Worm (Caenorhabditis elegans) whole organism, young adult: Measurements from ENCODE around the gene sph-1.
A peak's percentile ranks its signal among the peaks of the same experiment; 100 is the strongest.

Source experiments
- C17E4.6 ChIP-seq: fragments of 200-800 bp; sonication (Bioruptor generic); IDR thresholded peaks from 2 replicates; pipeline ENCODE4 v1.3.6; 2022; ENCODE audit warnings: missing genetic modification reagents, missing genetic modification characterization, missing compliant biosample characterization
- F10E7.11 ChIP-seq: sonication (generic microtip); optimal IDR thresholded peaks from 2 replicates; lab custom pipeline; 2017; ENCODE audit warnings: mild to moderate bottlenecking, missing genetic modification characterization, moderate library complexity, missing compliant biosample characterization
- F57A8.1 ChIP-seq: fragments of 200-800 bp; sonication (Bioruptor generic); optimal IDR thresholded peaks from 2 replicates; lab custom pipeline; 2018; ENCODE audit warnings: mild to moderate bottlenecking, missing genetic modification characterization, moderate library complexity, missing compliant biosample characterization
- T26A5.8 ChIP-seq: sonication (generic microtip); optimal IDR thresholded peaks from 2 replicates; lab custom pipeline; 2016; ENCODE audit warnings: missing genetic modification characterization, missing compliant biosample characterization
- Y53G8AR.9 ChIP-seq: fragments of 200-800 bp; sonication (Bioruptor generic); conservative IDR thresholded peaks from 2 replicates; pipeline ENCODE4 v1.3.6; 2022; ENCODE audit warnings: missing genetic modification reagents, missing genetic modification characterization, missing compliant biosample characterization
- Y56A3A.18 ChIP-seq: fragments of 200-800 bp; sonication (Bioruptor generic); IDR thresholded peaks from 2 replicates; pipeline ENCODE4 v1.3.6; 2022; ENCODE audit warnings: missing genetic modification reagents, missing genetic modification characterization, missing compliant biosample characterization
- Y79H2A.3 ChIP-seq: fragments of 200-800 bp; sonication (Bioruptor generic); conservative IDR thresholded peaks from 2 replicates; pipeline ENCODE4 v1.3.6; 2022; ENCODE audit warnings: missing genetic modification reagents, missing genetic modification characterization, missing compliant biosample characterization
- atf-7 ChIP-seq: sonication (generic microtip); optimal IDR thresholded peaks from 2 replicates; lab custom pipeline; 2017; ENCODE audit warnings: mild to moderate bottlenecking, missing genetic modification characterization, missing compliant biosample characterization
- athp-1 ChIP-seq: sonication (generic microtip); optimal IDR thresholded peaks from 2 replicates; lab custom pipeline; 2017; ENCODE audit warnings: mild to moderate bottlenecking, missing genetic modification characterization, missing compliant biosample characterization
- attf-3 ChIP-seq: fragments of 200-800 bp; sonication (Bioruptor generic); conservative IDR thresholded peaks from 2 replicates; pipeline ENCODE4 v1.3.6; 2022; ENCODE audit warnings: missing genetic modification reagents, missing genetic modification characterization, missing compliant biosample characterization
- attf-5 ChIP-seq: fragments of 200-800 bp; sonication (Bioruptor generic); optimal IDR thresholded peaks from 2 replicates; lab custom pipeline; 2018; ENCODE audit warnings: mild to moderate bottlenecking, missing genetic modification characterization, missing compliant biosample characterization
- attf-6 ChIP-seq: fragments of 200-800 bp; sonication (Bioruptor generic); IDR thresholded peaks from 2 replicates; pipeline ENCODE4 v1.3.6; 2022; ENCODE audit warnings: missing genetic modification reagents, missing genetic modification characterization, missing compliant biosample characterization
- ccch-3 ChIP-seq: fragments of 200-800 bp; sonication (Bioruptor generic); optimal IDR thresholded peaks from 2 replicates; lab custom pipeline; 2018; ENCODE audit warnings: mild to moderate bottlenecking, missing genetic modification characterization, missing compliant biosample characterization
- ceh-27 ChIP-seq: fragments of 200-800 bp; sonication (Bioruptor generic); optimal IDR thresholded peaks from 2 replicates; lab custom pipeline; 2018; ENCODE audit warnings: mild to moderate bottlenecking, missing genetic modification characterization, moderate library complexity, missing compliant biosample characterization
- ceh-79 ChIP-seq: sonication (generic microtip); optimal IDR thresholded peaks from 2 replicates; lab custom pipeline; 2017; ENCODE audit warnings: mild to moderate bottlenecking, missing genetic modification characterization, missing compliant biosample characterization
- ets-4 ChIP-seq: fragments of 200-800 bp; sonication (Bioruptor generic); optimal IDR thresholded peaks from 2 replicates; lab custom pipeline; 2018; ENCODE audit warnings: mild to moderate bottlenecking, missing genetic modification characterization, missing compliant biosample characterization
- lin-54 ChIP-seq: fragments of 200-800 bp; sonication (Bioruptor generic); optimal IDR thresholded peaks from 2 replicates; lab custom pipeline; 2018; ENCODE audit warnings: mild to moderate bottlenecking, missing genetic modification characterization, missing compliant biosample characterization
- lir-1 ChIP-seq: fragments of 200-800 bp; sonication (Bioruptor generic); conservative IDR thresholded peaks from 2 replicates; pipeline ENCODE4 v1.3.6; 2022; ENCODE audit warnings: missing genetic modification reagents, missing genetic modification characterization, missing compliant biosample characterization
- mes-4 ChIP-seq: sonication (generic microtip); optimal IDR thresholded peaks from 2 replicates; lab custom pipeline; 2016; ENCODE audit warnings: missing genotype, missing genetic modification characterization, missing compliant biosample characterization
- nhr-80 ChIP-seq: sonication (generic microtip); optimal IDR thresholded peaks from 2 replicates; lab custom pipeline; 2016; ENCODE audit warnings: missing genetic modification characterization, missing compliant biosample characterization
- rcor-1 ChIP-seq: fragments of 200-800 bp; sonication (Bioruptor generic); IDR thresholded peaks from 2 replicates; pipeline ENCODE4 v1.3.6; 2022; ENCODE audit warnings: missing genetic modification reagents, missing genetic modification characterization, missing compliant biosample characterization
- repo-1 ChIP-seq: sonication (generic microtip); optimal IDR thresholded peaks from 2 replicates; lab custom pipeline; 2017; ENCODE audit warnings: mild to moderate bottlenecking, missing genetic modification characterization, missing compliant biosample characterization
- snpc-3.4 ChIP-seq: sonication (generic microtip); optimal IDR thresholded peaks from 2 replicates; lab custom pipeline; 2017; ENCODE audit warnings: missing genetic modification characterization, mild to moderate bottlenecking, missing compliant biosample characterization, antibody characterized with exemption, moderate library complexity, missing genotype, missing genetic modification reagents
- snpc-4 ChIP-seq, 5 experiments: fragments of 150-350 bp in 1 of 5; sonication (generic microtip) in 4 of 5; optimal IDR thresholded peaks; 2 replicates each; lab custom pipeline; 2014 to 2018; ENCODE audit warnings: missing genetic modification characterization in 5 of 5, missing biosample characterization in 3 of 5, antibody characterized with exemption in 2 of 5, mild to moderate bottlenecking in 2 of 5, missing compliant biosample characterization in 2 of 5, missing genotype in 2 of 5, moderate library complexity in 2 of 5, missing genetic modification reagents in 1 of 5
- unc-130 ChIP-seq: sonication (generic microtip); optimal IDR thresholded peaks from 2 replicates; lab custom pipeline; 2016; ENCODE audit warnings: missing genetic modification reagents, missing genetic modification characterization, missing compliant biosample characterization
- unc-62 ChIP-seq: fragments of 150-350 bp; optimal IDR thresholded peaks from 2 replicates; lab custom pipeline; 2014; ENCODE audit warnings: missing biosample characterization, missing genetic modification reagents, missing genetic modification characterization
- xnd-1 ChIP-seq: sonication (generic microtip); optimal IDR thresholded peaks from 2 replicates; lab custom pipeline; 2016; ENCODE audit warnings: missing genotype, missing genetic modification reagents, missing genetic modification characterization, missing compliant biosample characterization
- zfh-2 ChIP-seq: fragments of 200-800 bp; sonication (Bioruptor generic); conservative IDR thresholded peaks from 2 replicates; pipeline ENCODE4 v1.3.6; 2022; ENCODE audit warnings: missing genetic modification reagents, missing genetic modification characterization, missing compliant biosample characterization
- ztf-18 ChIP-seq: sonication (generic microtip); optimal IDR thresholded peaks from 2 replicates; lab custom pipeline; 2016; ENCODE audit warnings: missing genotype, mild to moderate bottlenecking, missing genetic modification characterization, missing compliant biosample characterization

Gene sph-1

ce11 chrIV:8181404-8181803 lies 48.0 kb upstream of the sph-1 start:
- no peak for TF ChIP-seq snpc-3.4 (tag; lab: Kevin White, UChicago)
- TF ChIP-seq lir-1 (GFP tag; lab: Robert Waterston, UW): no peak
- no peak for TF ChIP-seq unc-130 (GFP tag; lab: Kevin White, UChicago)
- TF ChIP-seq atf-7: no peak
- TF ChIP-seq ztf-18 (tag; lab: Kevin White, UChicago): no peak
- no peak for TF ChIP-seq Y53G8AR.9
- no peak for TF ChIP-seq ccch-3
- no peak for TF ChIP-seq F57A8.1 (GFP tag; lab: Kevin White, UChicago)

DNA sequence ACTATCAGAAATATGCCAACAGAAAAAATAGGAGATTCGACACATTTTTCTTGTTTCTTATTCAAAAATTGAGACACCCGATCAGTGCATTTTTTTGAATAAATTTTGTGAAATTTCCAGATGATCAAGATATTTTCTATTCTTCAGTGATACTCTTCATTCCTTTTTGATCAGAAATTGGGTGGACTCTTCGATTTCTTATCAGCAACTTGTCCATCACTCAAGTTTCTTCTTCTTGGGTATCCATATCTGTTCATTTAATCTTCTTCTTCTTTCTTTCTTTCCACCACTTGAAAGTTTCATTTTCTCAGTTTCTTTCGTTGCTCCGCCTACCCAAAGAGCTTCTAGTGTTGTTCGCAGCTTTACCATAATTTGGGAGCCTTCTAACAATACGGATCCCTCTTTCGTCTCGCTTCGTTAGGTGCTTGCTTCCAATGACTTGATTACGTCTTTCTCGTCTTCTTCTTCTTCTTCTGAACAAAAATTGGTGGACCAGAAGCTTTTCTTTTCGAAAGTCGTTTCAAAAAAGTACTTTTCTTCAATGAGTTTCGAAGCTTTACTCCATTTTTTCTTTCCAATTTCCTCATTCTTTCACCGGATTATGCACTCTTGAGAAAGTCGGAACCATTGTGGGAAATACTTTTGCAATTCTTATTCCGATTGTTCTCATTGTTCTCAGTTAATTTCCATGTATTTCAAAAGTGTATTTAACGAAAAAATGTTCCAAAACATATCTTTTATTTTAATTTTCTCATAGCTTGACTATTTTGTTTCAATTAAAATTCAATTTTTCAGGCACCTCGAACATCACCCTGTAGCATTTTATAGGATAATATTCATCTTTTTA lies 42.6 kb upstream of the sph-1 start, which contains the start of gene pct-1:
pct-1 (plus strand) TSS at position 797 of the 847 bp plus-strand sequence.
- no peak for TF ChIP-seq atf-7
- TF ChIP-seq Y53G8AR.9: no peak
- TF ChIP-seq snpc-4 (GFP tag; optimal IDR thresholded peaks at IDR 0.05; lab: Kevin White, UChicago): no peak
- no peak for TF ChIP-seq snpc-4 (tag; optimal IDR thresholded peaks at IDR 0.05; lab: Kevin White, UChicago)
- TF ChIP-seq athp-1: no peak
- no peak for TF ChIP-seq F10E7.11 (tag; lab: Kevin White, UChicago)

DNA sequence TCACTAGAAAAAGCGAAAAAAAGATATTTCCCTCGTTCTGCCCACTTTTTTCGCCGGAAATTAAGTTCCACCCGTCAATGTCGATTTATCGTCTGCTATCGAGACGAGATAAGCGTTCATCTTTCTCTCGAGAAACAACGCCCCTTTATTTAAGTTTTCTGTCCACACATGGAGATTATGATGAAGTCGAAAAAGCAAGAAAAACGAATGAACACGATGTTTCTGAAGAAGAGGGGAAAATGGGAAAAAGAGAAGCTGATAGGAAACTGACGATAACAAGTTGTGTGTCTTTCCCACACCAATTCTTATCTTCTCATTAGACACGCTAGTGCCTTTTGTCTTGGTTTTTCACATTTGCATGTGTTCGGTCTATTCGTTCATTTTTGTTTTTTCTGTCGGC lies 41.4 kb upstream of the sph-1 start:
- TF ChIP-seq nhr-80 (tag; lab: Kevin White, UChicago): peak; percentile 91
- TF ChIP-seq ets-4 (GFP tag; lab: Kevin White, UChicago): peak; percentile 23
- TF ChIP-seq mes-4 (tag; lab: Kevin White, UChicago): no peak

ce11 chrIV:8173610-8174009 lies 40.3 kb upstream of the sph-1 start:
- TF ChIP-seq Y53G8AR.9 (no peak), snpc-4 (GFP tag; optimal IDR thresholded peaks at IDR 0.05; lab: Kevin White, UChicago) (no peak), snpc-4 (tag; optimal IDR thresholded peaks at IDR 0.05; lab: Kevin White, UChicago) (no peak), attf-3 (no peak), zfh-2 (no peak), ceh-79 (tag; lab: Kevin White, UChicago) (no peak), C17E4.6 (GFP tag; lab: Robert Waterston, UW) (no peak), repo-1 (tag; lab: Kevin White, UChicago) (no peak), attf-5 (GFP tag; lab: Kevin White, UChicago) (no peak), xnd-1 (tag; lab: Kevin White, UChicago) (no peak), rcor-1 (GFP tag; lab: Robert Waterston, UW) (no peak), T26A5.8 (tag; lab: Kevin White, UChicago) (no peak), Y79H2A.3 (GFP tag; lab: Robert Waterston, UW) (no peak), lin-54 (no peak), Y56A3A.18 (GFP tag; lab: Robert Waterston, UW) (no peak)
- TF ChIP-seq, all 124 proteins: peak for 0

- TF ChIP-seq unc-62 (GFP tag; lab: Kevin White, UChicago) (no peak), ceh-27 (GFP tag; lab: Kevin White, UChicago) (peak; percentile 66), attf-6 (GFP tag; lab: Robert Waterston, UW) (no peak)
Observed at ce11 chrIV:8171376-8171775, 38.0 kb upstream of the sph-1 start.
